Worm (Caenorhabditis elegans): ENCODE data around the gene F42A10.9.
A peak's percentile ranks its signal among the peaks of the same experiment; 100 is the strongest.

Gene F42A10.9

ce11 chrIII:6155787-6156186 is 8.6 kb upstream of the F42A10.9 start:
- no peak for TF ChIP-seq ets-4 (tag; optimal IDR thresholded peaks at IDR 0.05)
- TF ChIP-seq pax-1 (tag; optimal IDR thresholded peaks at IDR 0.05) = no peak
- no peak for TF ChIP-seq pros-1 (tag; optimal IDR thresholded peaks at IDR 0.05)
- no peak for TF ChIP-seq fax-1 (tag; optimal IDR thresholded peaks at IDR 0.05)
- no peak for TF ChIP-seq tbx-2 (tag; optimal IDR thresholded peaks at IDR 0.05)
- TF ChIP-seq eyg-1 (tag; optimal IDR thresholded peaks at IDR 0.05) = no peak
- no peak for TF ChIP-seq fkh-10 (GFP tag; optimal IDR thresholded peaks at IDR 0.05)
- no peak for TF ChIP-seq K02D7.2 (tag; optimal IDR thresholded peaks at IDR 0.05)
- no peak for TF ChIP-seq unc-42 (tag; optimal IDR thresholded peaks at IDR 0.05)
- no peak for TF ChIP-seq npax-4 (tag; optimal IDR thresholded peaks at IDR 0.05)
- TF ChIP-seq elt-4 (tag; optimal IDR thresholded peaks at IDR 0.05) = no peak

ce11 chrIII:6157708-6158321 is 6.6 kb upstream of the F42A10.9 start, which contains the start of gene anmt-2:
Gene anmt-2, minus strand, starts transcription at chrIII:6157758.
- TF ChIP-seq tbx-7 (tag; optimal IDR thresholded peaks at IDR 0.05) (no peak), ceh-18 (tag; optimal IDR thresholded peaks at IDR 0.05) (peak; percentile 62)

ce11 chrIII:6158642-6159475 is 5.5 kb upstream of the F42A10.9 start, which contains the start of gene nfm-1:
Gene nfm-1, plus strand, starts transcription at chrIII:6159453.
- TF ChIP-seq ceh-6 (GFP tag; optimal IDR thresholded peaks at IDR 0.05) (peak; percentile 86), C38D4.7 (GFP tag; optimal IDR thresholded peaks at IDR 0.05) (peak; percentile 82), pros-1 (tag; optimal IDR thresholded peaks at IDR 0.05) (peak; percentile 4), ceh-2 (tag; optimal IDR thresholded peaks at IDR 0.05) (peak; percentile 25), odd-2 (tag; optimal IDR thresholded peaks at IDR 0.05) (peak; percentile 35), ref-2 (tag; optimal IDR thresholded peaks at IDR 0.05) (peak; percentile 64), nhr-11 (tag; optimal IDR thresholded peaks at IDR 0.05) (no peak), ceh-22 (tag; optimal IDR thresholded peaks at IDR 0.05) (no peak), pha-2 (tag; optimal IDR thresholded peaks at IDR 0.05) (peak; percentile 85), eyg-1 (tag; optimal IDR thresholded peaks at IDR 0.05) (peak; percentile 38), fkh-6 (tag; optimal IDR thresholded peaks at IDR 0.05) (no peak), ceh-31 (tag; optimal IDR thresholded peaks at IDR 0.05) (peak; percentile 41), ceh-14 (tag; optimal IDR thresholded peaks at IDR 0.05) (peak; percentile 25), elt-2 (tag; optimal IDR thresholded peaks at IDR 0.05) (peak; percentile 83), unc-3 (GFP tag; conservative IDR thresholded peaks at IDR 0.05) (peak; percentile 84), unc-3 (tag; optimal IDR thresholded peaks at IDR 0.05) (peak; percentile 83), zip-5 (tag; optimal IDR thresholded peaks at IDR 0.05) (peak; percentile 52), ceh-30 (tag; optimal IDR thresholded peaks at IDR 0.05) (no peak), unc-55 (GFP tag; optimal IDR thresholded peaks at IDR 0.05) (no peak), ceh-45 (GFP tag; IDR thresholded peaks at IDR 0.05) (peak; percentile 77), lin-11 (tag; optimal IDR thresholded peaks at IDR 0.05) (peak; percentile 78), hlh-6 (tag; optimal IDR thresholded peaks at IDR 0.05) (peak; percentile 26), ceh-24 (tag; optimal IDR thresholded peaks at IDR 0.05) (peak; percentile 32), ttx-3 (tag; optimal IDR thresholded peaks at IDR 0.05) (peak; percentile 79), nfya-1 (tag; optimal IDR thresholded peaks at IDR 0.05) (peak; percentile 63), syd-9 (tag; optimal IDR thresholded peaks at IDR 0.05) (peak; percentile 48), pqm-1 (tag; optimal IDR thresholded peaks at IDR 0.05) (no peak), K02D7.2 (tag; optimal IDR thresholded peaks at IDR 0.05) (peak; percentile 65), ama-1 (optimal IDR thresholded peaks at IDR 0.05) (no peak), C08G9.2 (tag; optimal IDR thresholded peaks at IDR 0.05) (peak; percentile 37), tbx-7 (tag; optimal IDR thresholded peaks at IDR 0.05) (no peak), Y22D7AL.16 (tag; optimal IDR thresholded peaks at IDR 0.05) (peak; percentile 66), dve-1 (tag; optimal IDR thresholded peaks at IDR 0.05) (peak; percentile 64), unc-42 (tag; optimal IDR thresholded peaks at IDR 0.05) (peak; percentile 25), sox-2 (GFP tag; IDR thresholded peaks at IDR 0.05) (peak; percentile 77), ets-4 (tag; optimal IDR thresholded peaks at IDR 0.05) (no peak), K09A11.1 (tag; optimal IDR thresholded peaks at IDR 0.05; ENCODE audit: insufficient read depth) (peak; percentile 82), hlh-15 (tag; optimal IDR thresholded peaks at IDR 0.05) (peak; percentile 63), npax-4 (tag; optimal IDR thresholded peaks at IDR 0.05) (peak; percentile 69), rnt-1 (tag; optimal IDR thresholded peaks at IDR 0.05) (peak; percentile 47), fax-1 (tag; optimal IDR thresholded peaks at IDR 0.05) (peak; percentile 10)
